Fruit fly (Drosophila melanogaster) S2 (cell line): ENCODE measurements around the gene Trf4-2.

ENCODE experiments used
- CG8478 ChIP-seq: fragments of >200 bp; optimal IDR thresholded peaks from 2 replicates; lab custom pipeline; 2018
- CTCF ChIP-seq, 2 experiments: fragments of >200 bp; optimal IDR thresholded peaks; 2 replicates each; lab custom pipeline; 2018

DNA sequence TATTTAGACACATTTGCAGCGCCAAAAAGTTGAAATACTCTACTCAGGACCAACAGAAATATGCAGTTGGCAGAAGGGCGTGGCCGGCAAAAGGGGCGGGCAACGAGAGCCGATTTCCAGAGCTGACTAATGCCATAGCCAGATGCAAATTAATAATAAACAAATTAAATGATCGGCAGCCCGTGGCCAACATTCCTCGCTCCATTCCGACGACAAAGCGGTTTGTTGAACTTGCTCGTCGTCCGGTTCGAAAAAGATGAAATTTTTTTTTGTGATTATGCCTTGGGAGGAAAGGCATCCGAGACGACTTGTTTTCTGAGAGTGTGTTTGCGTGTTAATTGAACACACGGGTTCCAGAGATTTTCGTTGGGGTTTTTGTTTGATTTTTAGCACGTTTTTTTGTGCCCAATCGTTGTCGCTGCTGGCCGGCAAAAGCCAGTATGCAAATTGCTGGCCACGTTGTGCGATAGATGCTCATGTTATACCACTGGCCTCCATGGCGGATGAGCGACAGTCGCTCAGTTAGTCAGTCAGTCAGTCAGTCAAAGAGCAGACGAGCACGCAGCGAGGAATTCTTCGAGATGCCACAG, 35.6 kb upstream of the Trf4-2 start:
- TF ChIP-seq CG8478 (lab: Kevin White, UChicago) (no peak), CTCF (optimal IDR thresholded peaks at IDR 0.05; lab: Kevin White, UChicago) (no peak)
